Worm (Caenorhabditis elegans): Measurements from ENCODE around the gene F43E2.6.

F43E2.6 gene

DNA sequence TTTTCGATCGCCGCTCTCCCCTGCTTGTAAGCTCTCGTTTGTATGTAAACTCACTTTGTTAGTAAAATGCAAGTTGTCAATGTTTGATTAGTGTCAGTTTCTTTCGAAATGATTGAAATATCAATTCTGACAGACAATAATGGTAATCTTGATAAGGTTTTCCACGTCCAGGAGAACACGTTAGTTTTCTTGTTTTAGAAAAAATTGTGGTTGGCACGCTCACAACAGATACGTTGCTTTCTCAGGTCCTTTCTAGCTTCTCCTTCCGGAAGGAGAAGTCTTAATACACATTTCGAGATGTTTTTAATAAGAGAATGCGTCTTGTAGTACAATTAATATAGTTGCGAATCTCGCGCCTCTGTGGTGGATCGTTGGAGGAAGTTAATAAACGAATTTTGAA is at the start of gene F43E2.6:
Gene F43E2.6 (minus strand): TSS at position 101 of the 400 bp plus-strand sequence.
- TF ChIP-seq nfyb-1 (GFP tag; IDR thresholded peaks at IDR 0.05) (no peak), hrde-1 (tag; optimal IDR thresholded peaks at IDR 0.05; ENCODE audit: borderline replicate concordance) (no peak), B0261.1 (tag; optimal IDR thresholded peaks at IDR 0.05) (no peak), Y53G8AR.9 (GFP tag; conservative IDR thresholded peaks at IDR 0.05) (no peak), Y67H2A.10 (GFP tag; conservative IDR thresholded peaks at IDR 0.05) (no peak), athp-1 (tag; optimal IDR thresholded peaks at IDR 0.05) (no peak), F23B12.7 (tag; optimal IDR thresholded peaks at IDR 0.05; ENCODE audit: insufficient read depth) (no peak), tbp1 (GFP tag; optimal IDR thresholded peaks at IDR 0.05) (no peak), snpc-3.4 (tag; optimal IDR thresholded peaks at IDR 0.05) (no peak), aptf-3 (GFP tag; IDR thresholded peaks at IDR 0.05) (no peak), B0019.2 (GFP tag; conservative IDR thresholded peaks at IDR 0.05) (no peak), madf-10 (tag; optimal IDR thresholded peaks at IDR 0.05) (no peak), hlh-26 (GFP tag; conservative IDR thresholded peaks at IDR 0.05) (no peak), Y95B8A.8 (GFP tag; IDR thresholded peaks at IDR 0.05) (no peak), madf-6 (GFP tag; IDR thresholded peaks at IDR 0.05) (no peak), unc-130 (GFP tag; optimal IDR thresholded peaks at IDR 0.05) (no peak), nfya-1 (tag; optimal IDR thresholded peaks at IDR 0.05; ENCODE audit: borderline replicate concordance, insufficient read depth) (no peak)

DNA sequence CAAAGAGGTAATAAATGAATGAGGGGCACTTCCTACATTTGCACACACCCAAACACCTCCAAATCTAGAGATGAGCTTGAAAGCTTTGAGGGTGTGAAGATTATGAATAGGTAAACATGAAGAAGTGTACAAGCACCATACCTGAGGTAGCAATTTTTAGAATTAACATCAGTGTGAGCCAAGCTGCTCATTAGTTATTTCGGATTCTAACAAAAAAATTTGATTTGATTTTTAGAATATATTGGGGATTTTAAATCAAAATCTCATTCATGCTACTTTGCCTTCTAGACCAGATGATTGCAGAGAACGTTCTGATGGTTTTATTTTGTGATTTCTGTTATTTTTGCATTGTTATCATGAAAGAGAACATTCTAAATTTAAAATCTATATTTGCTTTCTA is 45.1 kb upstream of the F43E2.6 start:
- TF ChIP-seq egrh-3 (GFP tag; IDR thresholded peaks at IDR 0.05) (no peak), egl-44 (GFP tag; IDR thresholded peaks at IDR 0.05) (no peak), nfyb-1 (GFP tag; IDR thresholded peaks at IDR 0.05) (no peak), fkh-3 (tag; optimal IDR thresholded peaks at IDR 0.05) (no peak), B0019.2 (GFP tag; conservative IDR thresholded peaks at IDR 0.05) (no peak), snpc-1.1 (tag; optimal IDR thresholded peaks at IDR 0.05; ENCODE audit: insufficient read depth) (no peak), ama-1 (optimal IDR thresholded peaks at IDR 0.05) (no peak), ama-1 (GFP tag; optimal IDR thresholded peaks at IDR 0.05) (no peak), Y53G8AR.9 (GFP tag; conservative IDR thresholded peaks at IDR 0.05) (no peak), ceh-40 (GFP tag; IDR thresholded peaks at IDR 0.05) (no peak), lin-26 (GFP tag; IDR thresholded peaks at IDR 0.05) (no peak), ztf-28 (GFP tag; IDR thresholded peaks at IDR 0.05) (no peak), lag-1 (GFP tag; IDR thresholded peaks at IDR 0.05) (no peak), tbx-9 (tag; optimal IDR thresholded peaks at IDR 0.05; ENCODE audit: borderline replicate concordance) (no peak), F22D6.2 (tag; optimal IDR thresholded peaks at IDR 0.05) (no peak), B0261.1 (tag; optimal IDR thresholded peaks at IDR 0.05) (no peak)

DNA sequence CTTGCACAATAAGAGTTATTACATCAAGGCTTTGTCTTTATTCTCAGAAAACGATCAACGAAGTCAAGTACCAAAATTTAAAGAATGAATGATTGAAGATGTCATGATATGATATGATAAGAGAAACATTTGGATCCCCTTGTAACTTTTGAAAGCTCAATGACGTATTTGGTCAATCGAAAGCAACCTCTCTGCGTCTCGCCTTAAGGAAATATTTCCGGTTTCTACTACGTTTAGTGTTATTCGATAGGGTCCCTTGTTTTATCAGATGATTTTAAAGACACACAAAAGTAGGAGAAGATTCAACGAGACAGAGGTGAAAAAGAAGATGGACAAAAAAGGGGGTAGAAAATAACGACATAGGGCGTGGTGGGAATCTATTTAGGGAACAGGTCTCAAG is 44.6 kb upstream of the F43E2.6 start:
- no peak for TF ChIP-seq him-1 (tag; optimal IDR thresholded peaks at IDR 0.05)
- TF ChIP-seq atf-7 (tag; optimal IDR thresholded peaks at IDR 0.05): no peak
- no peak for TF ChIP-seq athp-1 (tag; optimal IDR thresholded peaks at IDR 0.05)
- TF ChIP-seq madf-3 (GFP tag; IDR thresholded peaks at IDR 0.05): no peak
- no peak for TF ChIP-seq T07F8.4 (tag; optimal IDR thresholded peaks at IDR 0.05)

DNA sequence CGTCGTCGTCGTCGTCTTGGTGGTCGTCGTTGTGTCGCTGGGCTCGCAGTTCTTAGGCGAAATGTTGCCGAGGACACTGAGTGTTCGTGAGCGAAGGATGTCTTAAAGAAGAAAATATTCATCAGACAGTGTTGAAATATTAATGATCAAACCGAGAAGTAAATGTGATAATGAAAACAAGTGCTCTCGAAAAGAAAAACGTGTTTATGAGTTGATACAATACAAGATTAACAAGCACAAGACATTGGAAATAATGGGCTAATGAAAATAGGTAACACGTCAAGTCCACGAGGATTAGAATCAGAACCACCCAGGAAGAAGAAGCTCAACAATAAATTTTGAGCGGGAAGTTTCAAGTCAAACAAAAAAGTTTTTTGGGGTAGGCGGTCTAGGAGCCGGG is 43.3 kb upstream of the F43E2.6 start, which contains the start of gene K02A2.5:
Gene K02A2.5 (minus strand): TSS at position 101 of the 400 bp plus-strand sequence.
- no peak for TF ChIP-seq hlh-12 (tag; optimal IDR thresholded peaks at IDR 0.05)
- TF ChIP-seq dpl-1 (GFP tag; optimal IDR thresholded peaks at IDR 0.05): no peak
- TF ChIP-seq ccch-3 (GFP tag; optimal IDR thresholded peaks at IDR 0.05): no peak
- TF ChIP-seq ztf-18 (tag; optimal IDR thresholded peaks at IDR 0.05): no peak

All from whole organism, young adult.